Worm (Caenorhabditis elegans) whole organism, L3 larva: Measurements from ENCODE around the gene K08F8.15.

Source experiments
- ZK546.5 ChIP-seq: sonication (generic microtip); optimal IDR thresholded peaks from 2 replicates; lab custom pipeline; 2017; ENCODE audit warnings: missing biosample characterization, missing genetic modification characterization
- aly-2 ChIP-seq: fragments of 150-350 bp; optimal IDR thresholded peaks from 2 replicates; lab custom pipeline; 2014; ENCODE audit warnings: missing biosample characterization, missing genetic modification characterization
- ama-1 ChIP-seq: fragments of 150-350 bp; optimal IDR thresholded peaks from 2 replicates; lab custom pipeline; 2018
- ceh-9 ChIP-seq: sonication (generic microtip); optimal IDR thresholded peaks from 2 replicates; lab custom pipeline; 2018; ENCODE audit warnings: missing biosample characterization, missing genetic modification characterization
- egl-5 ChIP-seq: fragments of 150-350 bp; optimal IDR thresholded peaks from 2 replicates; lab custom pipeline; 2017; ENCODE audit warnings: missing biosample characterization, missing genetic modification reagents, missing genetic modification characterization, inconsistent platforms
- elt-1 ChIP-seq: fragments of 150-350 bp; optimal IDR thresholded peaks from 2 replicates; lab custom pipeline; 2014; ENCODE audit warnings: missing biosample characterization, missing genetic modification characterization
- elt-2 ChIP-seq: sonication (generic microtip); optimal IDR thresholded peaks from 2 replicates; lab custom pipeline; 2016; ENCODE audit warnings: missing genetic modification reagents, mild to moderate bottlenecking, missing genetic modification characterization, missing compliant biosample characterization
- elt-3 ChIP-seq, 3 experiments: fragments of 150-350 bp in 1 of 3; sonication (generic microtip) in 2 of 3; optimal IDR thresholded peaks; 2 replicates in 2 of 3; 4 replicates in 1 of 3; lab custom pipeline; 2014 to 2017; ENCODE audit warnings: missing biosample characterization in 3 of 3, missing genetic modification characterization in 3 of 3
- eor-1 ChIP-seq, 2 experiments: fragments of 150-350 bp; optimal IDR thresholded peaks; 2 replicates each; lab custom pipeline; 2014 to 2018; ENCODE audit warnings: missing biosample characterization in 2 of 2, missing genetic modification characterization in 2 of 2
- fkh-10 ChIP-seq: sonication (generic microtip); optimal IDR thresholded peaks from 2 replicates; lab custom pipeline; 2017; ENCODE audit warnings: missing biosample characterization, missing genetic modification reagents, missing genetic modification characterization
- fos-1 ChIP-seq: fragments of 150-350 bp; optimal IDR thresholded peaks from 2 replicates; lab custom pipeline; 2014; ENCODE audit warnings: missing biosample characterization, missing genetic modification characterization
- jun-1 ChIP-seq: fragments of 150-350 bp; optimal IDR thresholded peaks from 2 replicates; lab custom pipeline; 2014; ENCODE audit warnings: missing biosample characterization, missing genetic modification reagents, missing genetic modification characterization
- lin-15B ChIP-seq: fragments of 150-350 bp; optimal IDR thresholded peaks from 2 replicates; lab custom pipeline; 2014; ENCODE audit warnings: missing biosample characterization, missing genetic modification characterization
- mdl-1 ChIP-seq: fragments of 150-350 bp; optimal IDR thresholded peaks from 2 replicates; lab custom pipeline; 2014; ENCODE audit warnings: missing biosample characterization, missing genetic modification characterization
- nfya-1 ChIP-seq: sonication (generic microtip); optimal IDR thresholded peaks from 2 replicates; lab custom pipeline; 2017; ENCODE audit warnings: missing genetic modification characterization, mild to moderate bottlenecking, missing compliant biosample characterization, antibody characterized with exemption, moderate library complexity; ENCODE audit not compliant: insufficient read depth
- nhr-12 ChIP-seq: fragments of 150-350 bp; optimal IDR thresholded peaks from 2 replicates; lab custom pipeline; 2014; ENCODE audit warnings: missing biosample characterization, missing genetic modification characterization
- nhr-23 ChIP-seq: fragments of 150-350 bp; optimal IDR thresholded peaks from 2 replicates; lab custom pipeline; 2014; ENCODE audit warnings: missing biosample characterization, missing genetic modification reagents, missing genetic modification characterization
- nhr-237 ChIP-seq: fragments of 150-350 bp; optimal IDR thresholded peaks from 2 replicates; lab custom pipeline; 2014; ENCODE audit warnings: missing biosample characterization, missing genetic modification characterization
- nhr-25 ChIP-seq: sonication (generic microtip); optimal IDR thresholded peaks from 2 replicates; lab custom pipeline; 2017; ENCODE audit warnings: missing biosample characterization, missing genetic modification characterization
- nhr-43 ChIP-seq: sonication (generic microtip); optimal IDR thresholded peaks from 2 replicates; lab custom pipeline; 2016; ENCODE audit warnings: mild to moderate bottlenecking, missing genetic modification characterization, missing compliant biosample characterization; ENCODE audit not compliant: poor library complexity, severe bottlenecking
- pha-4 ChIP-seq: fragments of 150-350 bp; optimal IDR thresholded peaks from 2 replicates; lab custom pipeline; 2014; ENCODE audit warnings: missing biosample characterization, missing genetic modification reagents, missing genetic modification characterization
- sea-2 ChIP-seq: fragments of 150-350 bp; sonication (generic microtip); optimal IDR thresholded peaks from 4 replicates; lab custom pipeline; 2014; ENCODE audit warnings: missing biosample characterization, missing genetic modification reagents, missing genetic modification characterization
- skn-1 ChIP-seq: fragments of 150-350 bp; optimal IDR thresholded peaks from 2 replicates; lab custom pipeline; 2014; ENCODE audit warnings: missing biosample characterization, missing genetic modification characterization
- tbx-2 ChIP-seq: sonication (generic microtip); optimal IDR thresholded peaks from 2 replicates; lab custom pipeline; 2016; ENCODE audit warnings: mild to moderate bottlenecking, missing genetic modification characterization, missing compliant biosample characterization
- unc-39 ChIP-seq: sonication (generic microtip); optimal IDR thresholded peaks from 4 replicates; lab custom pipeline; 2017; ENCODE audit warnings: missing biosample characterization, missing genetic modification characterization
- unc-62 ChIP-seq: fragments of 150-350 bp; sonication (generic microtip); optimal IDR thresholded peaks from 4 replicates; lab custom pipeline; 2014; ENCODE audit warnings: missing biosample characterization, missing genetic modification reagents, missing genetic modification characterization
- zag-1 ChIP-seq: fragments of 150-350 bp; optimal IDR thresholded peaks from 2 replicates; lab custom pipeline; 2014; ENCODE audit warnings: missing biosample characterization, missing genetic modification characterization
- ztf-4 ChIP-seq: fragments of 150-350 bp; optimal IDR thresholded peaks from 2 replicates; lab custom pipeline; 2014; ENCODE audit warnings: missing biosample characterization, missing genetic modification characterization

K08F8.15 gene

ce11 chrII:8730281-8730680 lies 36.3 kb upstream of the K08F8.15 start:
- TF ChIP-seq elt-3 (tag; optimal IDR thresholded peaks at IDR 0.05; lab: Kevin White, UChicago) (peak in 1 of 3 experiments; percentile 75), nfya-1 (no peak), aly-2 (no peak), lin-15B (no peak), nhr-25 (tag; lab: Kevin White, UChicago) (peak; percentile 5), sea-2 (GFP tag; lab: Kevin White, UChicago) (no peak), unc-62 (GFP tag; lab: Kevin White, UChicago) (no peak), egl-5 (tag; lab: Kevin White, UChicago) (peak; percentile 6), eor-1 (tag; optimal IDR thresholded peaks at IDR 0.05; lab: Kevin White, UChicago) (no peak), elt-1 (tag; lab: Kevin White, UChicago) (no peak), unc-39 (tag; lab: Kevin White, UChicago) (no peak)

DNA sequence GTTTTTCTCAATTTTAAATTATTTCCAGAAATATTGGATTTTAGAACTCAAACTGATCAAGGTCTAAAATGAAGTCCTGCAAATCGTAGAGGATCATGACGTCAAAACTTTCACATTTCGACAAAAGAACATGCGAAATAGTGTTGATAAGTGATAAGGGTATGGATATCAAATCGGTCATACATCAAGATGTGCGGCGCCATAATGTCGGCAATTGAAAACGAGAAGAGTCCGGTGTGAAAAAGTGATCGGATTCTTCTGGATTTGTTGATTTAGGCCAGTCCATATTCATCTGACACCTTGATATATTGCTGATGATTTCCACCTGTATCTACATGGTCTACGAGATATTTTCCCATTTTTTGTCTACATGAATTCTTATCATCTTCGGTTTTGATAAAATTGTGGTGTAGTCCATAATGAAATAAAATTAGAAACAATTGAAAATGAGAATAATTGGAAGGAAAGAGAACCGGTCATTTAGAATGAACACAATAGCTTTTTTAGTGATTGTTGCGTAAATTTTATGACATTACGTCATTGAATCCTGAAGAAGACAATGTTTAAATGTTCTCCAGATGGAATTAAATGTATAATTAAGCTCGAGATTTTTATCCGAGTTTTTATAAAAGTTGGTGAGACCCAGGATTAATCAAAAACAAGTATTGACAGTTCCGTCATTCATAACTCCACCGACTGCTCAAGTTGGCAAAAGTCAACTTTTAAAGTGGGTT lies 35.5 kb upstream of the K08F8.15 start:
- TF ChIP-seq nhr-43 (peak; percentile 62), skn-1 (tag; lab: Kevin White, UChicago) (no peak), nfya-1 (no peak), nhr-23 (tag; lab: Kevin White, UChicago) (peak; percentile 37), fos-1 (tag; lab: Kevin White, UChicago) (no peak)

ce11 chrII:8731736-8732229 lies 34.8 kb upstream of the K08F8.15 start:
- TF ChIP-seq nhr-43: peak; percentile 53
- no peak for TF ChIP-seq nhr-12 (tag; lab: Kevin White, UChicago)
- TF ChIP-seq elt-3 (tag; optimal IDR thresholded peaks at IDR 0.05; lab: Kevin White, UChicago): no peak
- TF ChIP-seq elt-1 (tag; lab: Kevin White, UChicago): peak; percentile 37
- TF ChIP-seq ceh-9 (tag; lab: Kevin White, UChicago): no peak
- TF ChIP-seq fkh-10 (GFP tag; lab: Kevin White, UChicago): no peak
- TF ChIP-seq jun-1 (tag; lab: Kevin White, UChicago): no peak
- no peak for TF ChIP-seq pha-4 (tag; lab: Kevin White, UChicago)
- TF ChIP-seq unc-39 (tag; lab: Kevin White, UChicago): no peak
- TF ChIP-seq sea-2 (GFP tag; lab: Kevin White, UChicago): no peak
- TF ChIP-seq ZK546.5 (tag; lab: Kevin White, UChicago): no peak
- TF ChIP-seq, all 47 proteins: peak for 2

- no peak for TF ChIP-seq ztf-4 (tag; lab: Kevin White, UChicago)
- no peak for TF ChIP-seq ceh-9 (tag; lab: Kevin White, UChicago)
- peak; percentile 68 for TF ChIP-seq nhr-43
- no peak for TF ChIP-seq zag-1
These were observed 34.1 kb upstream of the K08F8.15 start, which contains the start of gene rol-6 for ce11 chrII:8732339-8733100. rol-6 (plus strand) TSS chrII:8733050.

DNA sequence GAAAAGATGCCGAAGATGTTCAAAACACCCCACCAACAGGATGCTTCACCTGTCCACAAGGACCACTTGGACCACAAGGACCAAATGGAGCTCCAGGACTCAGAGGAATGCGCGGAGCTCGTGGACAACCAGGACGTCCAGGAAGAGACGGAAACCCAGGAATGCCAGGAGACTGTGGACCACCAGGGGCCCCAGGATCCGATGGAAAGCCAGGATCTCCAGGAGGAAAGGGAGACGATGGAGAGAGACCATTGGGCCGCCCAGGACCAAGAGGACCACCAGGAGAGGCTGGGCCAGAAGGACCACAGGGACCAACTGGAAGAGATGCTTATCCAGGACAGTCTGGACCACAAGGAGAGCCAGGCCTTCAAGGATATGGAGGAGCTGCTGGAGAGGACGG lies 33.0 kb upstream of the K08F8.15 start:
- no peak for TF ChIP-seq sea-2 (GFP tag; lab: Kevin White, UChicago)

ce11 chrII:8737456-8737855 lies 29.2 kb upstream of the K08F8.15 start, which contains the start of gene idpb-4:
idpb-4 (minus strand) TSS chrII:8737556.
- no peak for TF ChIP-seq sea-2 (GFP tag; lab: Kevin White, UChicago)

DNA sequence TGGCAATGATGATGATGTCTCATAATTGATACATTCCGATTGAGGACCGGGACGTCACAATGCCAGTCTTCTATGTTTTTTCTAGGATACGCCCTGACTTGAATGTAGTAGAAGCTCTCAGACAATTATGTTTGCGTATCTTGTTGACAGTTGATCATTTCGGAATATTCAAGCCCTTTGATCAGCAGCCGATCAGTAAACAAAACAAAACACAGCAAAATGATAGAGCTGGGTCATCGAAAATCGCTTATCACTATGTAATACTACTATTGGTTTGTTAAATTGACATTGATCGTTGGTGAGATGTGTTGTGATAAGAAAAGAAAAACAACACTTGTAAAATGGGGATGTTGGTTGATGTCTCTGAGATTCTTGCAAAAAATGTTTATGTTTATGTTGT lies 28.4 kb upstream of the K08F8.15 start:
- no peak for TF ChIP-seq tbx-2 (tag; lab: Kevin White, UChicago)
- TF ChIP-seq nhr-237 (tag; lab: Kevin White, UChicago): no peak
- no peak for TF ChIP-seq skn-1 (tag; lab: Kevin White, UChicago)
- TF ChIP-seq ama-1: no peak
- TF ChIP-seq elt-2 (tag; lab: Kevin White, UChicago): peak; percentile 7
- TF ChIP-seq mdl-1: no peak
- no peak for TF ChIP-seq elt-1 (tag; lab: Kevin White, UChicago)
